Worm (Caenorhabditis elegans) whole organism, L4 larva: ENCODE data around the gene R08C7.5.
A peak's percentile ranks its signal among the peaks of the same experiment; 100 is the strongest.

Experiments used
- F26F4.8 ChIP-seq: fragments of 200-800 bp; sonication (Bioruptor generic); conservative IDR thresholded peaks from 2 replicates; pipeline ENCODE4 v1.3.6; 2022; ENCODE audit warnings: missing genetic modification characterization, missing compliant biosample characterization
- R02D3.7 ChIP-seq: fragments of 150-350 bp; sonication (generic microtip); optimal IDR thresholded peaks from 3 replicates; lab custom pipeline; 2014; ENCODE audit warnings: missing biosample characterization, missing genetic modification characterization
- Y48G9A.11 ChIP-seq: fragments of 200-800 bp; sonication (Bioruptor generic); IDR thresholded peaks from 2 replicates; pipeline ENCODE4 v1.3.6; 2022; ENCODE audit warnings: missing genetic modification reagents, missing genetic modification characterization, missing compliant biosample characterization
- Y75B8A.6 ChIP-seq: fragments of 200-800 bp; sonication (Bioruptor generic); IDR thresholded peaks from 2 replicates; pipeline ENCODE4 v1.3.6; 2022; ENCODE audit warnings: missing genetic modification reagents, missing genetic modification characterization, missing compliant biosample characterization
- ZK546.5 ChIP-seq, 2 experiments: sonication (generic microtip); optimal IDR thresholded peaks; 2 replicates each; lab custom pipeline; 2017; ENCODE audit warnings: missing biosample characterization in 2 of 2, missing genetic modification characterization in 2 of 2
- aly-2 ChIP-seq: sonication (generic microtip); optimal IDR thresholded peaks from 2 replicates; lab custom pipeline; 2018; ENCODE audit warnings: missing biosample characterization, missing genetic modification characterization
- ama-1 ChIP-seq: fragments of 150-350 bp; optimal IDR thresholded peaks from 2 replicates; lab custom pipeline; 2014; ENCODE audit warnings: inconsistent platforms, mixed read lengths
- ceh-28 ChIP-seq: fragments of 150-350 bp; optimal IDR thresholded peaks from 2 replicates; lab custom pipeline; 2014; ENCODE audit warnings: missing biosample characterization, missing genetic modification reagents, missing genetic modification characterization
- ceh-32 ChIP-seq: sonication (generic microtip); optimal IDR thresholded peaks from 2 replicates; lab custom pipeline; 2016; ENCODE audit warnings: mild to moderate bottlenecking, missing genetic modification characterization, missing compliant biosample characterization; ENCODE audit not compliant: poor library complexity
- ceh-44 ChIP-seq: fragments of 200-800 bp; sonication (Bioruptor generic); IDR thresholded peaks from 2 replicates; pipeline ENCODE4 v1.3.6; 2022; ENCODE audit warnings: missing genetic modification reagents, missing genetic modification characterization, missing compliant biosample characterization
- ceh-62 ChIP-seq: sonication (generic microtip); optimal IDR thresholded peaks from 2 replicates; lab custom pipeline; 2017; ENCODE audit warnings: missing biosample characterization, missing genetic modification characterization
- cey-2 ChIP-seq: sonication (generic microtip); optimal IDR thresholded peaks from 3 replicates; lab custom pipeline; 2017; ENCODE audit warnings: missing genetic modification characterization, mild to moderate bottlenecking, missing compliant biosample characterization, antibody characterized with exemption, borderline replicate concordance; ENCODE audit not compliant: insufficient read depth
- ctbp-1 ChIP-seq: fragments of 200-800 bp; sonication (Bioruptor generic); IDR thresholded peaks from 2 replicates; pipeline ENCODE4 v1.3.6; 2022; ENCODE audit warnings: missing genetic modification reagents, missing genetic modification characterization, missing compliant biosample characterization
- daf-12 ChIP-seq: fragments of 150-350 bp; optimal IDR thresholded peaks from 2 replicates; lab custom pipeline; 2014; ENCODE audit warnings: missing biosample characterization, missing genetic modification reagents, missing genetic modification characterization
- daf-19 ChIP-seq: fragments of 200-800 bp; sonication (Bioruptor generic); conservative IDR thresholded peaks from 2 replicates; pipeline ENCODE4 v1.3.6; 2022; ENCODE audit warnings: missing genetic modification characterization, missing compliant biosample characterization
- dmd-6 ChIP-seq: fragments of 200-800 bp; sonication (Bioruptor generic); IDR thresholded peaks from 2 replicates; pipeline ENCODE4 v1.3.6; 2022; ENCODE audit warnings: missing genetic modification reagents, missing genetic modification characterization, missing compliant biosample characterization
- dmd-9 ChIP-seq: fragments of 200-800 bp; sonication (Bioruptor generic); IDR thresholded peaks from 2 replicates; pipeline ENCODE4 v1.3.6; 2022; ENCODE audit warnings: missing genetic modification reagents, missing genetic modification characterization, missing compliant biosample characterization
- egl-43 ChIP-seq: fragments of 200-800 bp; sonication (Bioruptor generic); IDR thresholded peaks from 2 replicates; pipeline ENCODE4 v1.3.6; 2022; ENCODE audit warnings: missing genetic modification reagents, missing genetic modification characterization, missing compliant biosample characterization
- fkh-10 ChIP-seq: fragments of 150-350 bp; optimal IDR thresholded peaks from 2 replicates; lab custom pipeline; 2014; ENCODE audit warnings: missing biosample characterization, missing genetic modification reagents, missing genetic modification characterization
- hmg-1.1 ChIP-seq: fragments of 200-800 bp; sonication (Bioruptor generic); IDR thresholded peaks from 2 replicates; pipeline ENCODE4 v1.3.6; 2022; ENCODE audit warnings: missing genetic modification reagents, missing genetic modification characterization, missing compliant biosample characterization
- jun-1 ChIP-seq: fragments of 150-350 bp; optimal IDR thresholded peaks from 2 replicates; lab custom pipeline; 2014; ENCODE audit warnings: missing biosample characterization, missing genetic modification reagents, missing genetic modification characterization
- lim-7 ChIP-seq: fragments of 200-800 bp; sonication (Bioruptor generic); IDR thresholded peaks from 2 replicates; pipeline ENCODE4 v1.3.6; 2022; ENCODE audit warnings: missing genetic modification characterization, missing compliant biosample characterization
- lin-1 ChIP-seq: fragments of 200-800 bp; sonication (Bioruptor generic); IDR thresholded peaks from 2 replicates; pipeline ENCODE4 v1.3.6; 2022; ENCODE audit warnings: missing genetic modification reagents, missing genetic modification characterization, missing compliant biosample characterization
- lin-29 ChIP-seq: fragments of 200-800 bp; sonication (Bioruptor generic); IDR thresholded peaks from 2 replicates; pipeline ENCODE4 v1.3.6; 2022; ENCODE audit warnings: missing genetic modification reagents, missing genetic modification characterization, missing compliant biosample characterization
- lin-39 ChIP-seq: fragments of 150-350 bp; optimal IDR thresholded peaks from 2 replicates; lab custom pipeline; 2014; ENCODE audit warnings: missing biosample characterization, missing genetic modification reagents, missing genetic modification characterization
- madf-5 ChIP-seq, 2 experiments: fragments of 200-800 bp; sonication (Bioruptor generic); IDR thresholded peaks; 2 replicates each; pipeline ENCODE4 v1.3.6; 2022; ENCODE audit warnings: missing compliant biosample characterization in 2 of 2, missing genetic modification characterization in 2 of 2
- madf-9 ChIP-seq: fragments of 200-800 bp; sonication (Bioruptor generic); conservative IDR thresholded peaks from 2 replicates; pipeline ENCODE4 v1.3.6; 2022; ENCODE audit warnings: missing genetic modification reagents, missing genetic modification characterization, missing compliant biosample characterization
- mdt-29 ChIP-seq: fragments of 200-800 bp; sonication (Bioruptor generic); IDR thresholded peaks from 2 replicates; pipeline ENCODE4 v1.3.6; 2022; ENCODE audit warnings: missing genetic modification reagents, missing genetic modification characterization, missing compliant biosample characterization
- mep-1 ChIP-seq: fragments of 150-350 bp; sonication (generic microtip); optimal IDR thresholded peaks from 3 replicates; lab custom pipeline; 2014; ENCODE audit warnings: missing biosample characterization, missing genetic modification characterization
- mxl-2 ChIP-seq: fragments of 200-800 bp; sonication (Bioruptor generic); conservative IDR thresholded peaks from 2 replicates; pipeline ENCODE4 v1.3.6; 2022; ENCODE audit warnings: missing genetic modification reagents, missing genetic modification characterization, missing compliant biosample characterization
- nhr-102 ChIP-seq: sonication (generic microtip); optimal IDR thresholded peaks from 2 replicates; lab custom pipeline; 2016; ENCODE audit warnings: mild to moderate bottlenecking, missing genetic modification characterization, moderate library complexity, missing compliant biosample characterization
- nhr-11 ChIP-seq: fragments of 150-350 bp; optimal IDR thresholded peaks from 2 replicates; lab custom pipeline; 2014; ENCODE audit warnings: missing biosample characterization, missing genetic modification characterization
- nhr-111 ChIP-seq: fragments of 200-800 bp; sonication (Bioruptor generic); optimal IDR thresholded peaks from 2 replicates; lab custom pipeline; 2018; ENCODE audit warnings: mild to moderate bottlenecking, missing genetic modification characterization, missing compliant biosample characterization
- nhr-25 ChIP-seq: sonication (generic microtip); optimal IDR thresholded peaks from 2 replicates; lab custom pipeline; 2017; ENCODE audit warnings: missing genetic modification characterization, mild to moderate bottlenecking, missing compliant biosample characterization, antibody characterized with exemption, moderate library complexity, borderline replicate concordance; ENCODE audit not compliant: insufficient read depth
- nhr-48 ChIP-seq: sonication (generic microtip); optimal IDR thresholded peaks from 2 replicates; lab custom pipeline; 2016; ENCODE audit warnings: mild to moderate bottlenecking, missing genetic modification characterization, missing compliant biosample characterization
- nhr-76 ChIP-seq: fragments of 150-350 bp; optimal IDR thresholded peaks from 2 replicates; lab custom pipeline; 2014; ENCODE audit warnings: missing biosample characterization, missing genetic modification characterization
- nhr-77 ChIP-seq: fragments of 150-350 bp; optimal IDR thresholded peaks from 2 replicates; lab custom pipeline; 2014; ENCODE audit warnings: missing biosample characterization, missing genetic modification characterization
- snpc-1.2 ChIP-seq: fragments of 200-800 bp; sonication (Bioruptor generic); IDR thresholded peaks from 2 replicates; pipeline ENCODE4 v1.3.6; 2022; ENCODE audit warnings: missing genetic modification reagents, missing genetic modification characterization, missing compliant biosample characterization
- tra-1 ChIP-seq: fragments of 200-800 bp; sonication (Bioruptor generic); IDR thresholded peaks from 2 replicates; pipeline ENCODE4 v1.3.6; 2022; ENCODE audit warnings: missing genetic modification reagents, missing genetic modification characterization, missing compliant biosample characterization
- vab-7 ChIP-seq: fragments of 200-800 bp; sonication (Bioruptor generic); IDR thresholded peaks from 2 replicates; pipeline ENCODE4 v1.3.6; 2022; ENCODE audit warnings: missing genetic modification reagents, missing genetic modification characterization, missing compliant biosample characterization
- zag-1 ChIP-seq: fragments of 150-350 bp; optimal IDR thresholded peaks from 2 replicates; lab custom pipeline; 2014; ENCODE audit warnings: missing biosample characterization, missing genetic modification characterization
- zfp-3 ChIP-seq: fragments of 200-800 bp; sonication (Bioruptor generic); conservative IDR thresholded peaks from 2 replicates; pipeline ENCODE4 v1.3.6; 2022; ENCODE audit warnings: missing genetic modification reagents, missing genetic modification characterization, missing compliant biosample characterization
- zip-11 ChIP-seq: fragments of 200-800 bp; sonication (Bioruptor generic); IDR thresholded peaks from 2 replicates; pipeline ENCODE4 v1.3.6; 2022; ENCODE audit warnings: missing genetic modification characterization, missing compliant biosample characterization

The R08C7.5 gene

ce11 chrIV:4469770-4470709 is 40.0 kb downstream of the R08C7.5 start (continued):
- no peak for TF ChIP-seq ceh-32 (tag; lab: Kevin White, UChicago)
- no peak for TF ChIP-seq ceh-62 (tag; lab: Kevin White, UChicago)
- no peak for TF ChIP-seq snpc-1.2 (GFP tag; lab: Robert Waterston, UW)
- TF ChIP-seq lin-1 (GFP tag; lab: Robert Waterston, UW) = peak; percentile 25; the same call in 1 of the 2 replicates
- no peak for TF ChIP-seq ZK546.5 (tag; optimal IDR thresholded peaks at IDR 0.05; lab: Kevin White, UChicago)
- no peak; the same call in 1 of the 2 replicates for TF ChIP-seq mdt-29 (GFP tag; lab: Robert Waterston, UW)
- TF ChIP-seq cey-2 = no peak
- peak; percentile 78 for TF ChIP-seq mxl-2 (GFP tag; lab: Robert Waterston, UW)
- TF ChIP-seq F26F4.8 (GFP tag; lab: Robert Waterston, UW) = no peak
- no peak for TF ChIP-seq Y48G9A.11 (GFP tag; lab: Robert Waterston, UW)
- TF ChIP-seq nhr-77 (tag; lab: Kevin White, UChicago) = no peak
- no peak; the same call in none of the 2 replicates for TF ChIP-seq ctbp-1 (GFP tag; lab: Robert Waterston, UW)
- TF ChIP-seq madf-5 (GFP tag; IDR thresholded peaks at IDR 0.05; lab: Robert Waterston, UW) = 0 out of 4 replicates have a peak, but pooled peaks of 1 of the 2 experiments have one; percentile 35

DNA sequence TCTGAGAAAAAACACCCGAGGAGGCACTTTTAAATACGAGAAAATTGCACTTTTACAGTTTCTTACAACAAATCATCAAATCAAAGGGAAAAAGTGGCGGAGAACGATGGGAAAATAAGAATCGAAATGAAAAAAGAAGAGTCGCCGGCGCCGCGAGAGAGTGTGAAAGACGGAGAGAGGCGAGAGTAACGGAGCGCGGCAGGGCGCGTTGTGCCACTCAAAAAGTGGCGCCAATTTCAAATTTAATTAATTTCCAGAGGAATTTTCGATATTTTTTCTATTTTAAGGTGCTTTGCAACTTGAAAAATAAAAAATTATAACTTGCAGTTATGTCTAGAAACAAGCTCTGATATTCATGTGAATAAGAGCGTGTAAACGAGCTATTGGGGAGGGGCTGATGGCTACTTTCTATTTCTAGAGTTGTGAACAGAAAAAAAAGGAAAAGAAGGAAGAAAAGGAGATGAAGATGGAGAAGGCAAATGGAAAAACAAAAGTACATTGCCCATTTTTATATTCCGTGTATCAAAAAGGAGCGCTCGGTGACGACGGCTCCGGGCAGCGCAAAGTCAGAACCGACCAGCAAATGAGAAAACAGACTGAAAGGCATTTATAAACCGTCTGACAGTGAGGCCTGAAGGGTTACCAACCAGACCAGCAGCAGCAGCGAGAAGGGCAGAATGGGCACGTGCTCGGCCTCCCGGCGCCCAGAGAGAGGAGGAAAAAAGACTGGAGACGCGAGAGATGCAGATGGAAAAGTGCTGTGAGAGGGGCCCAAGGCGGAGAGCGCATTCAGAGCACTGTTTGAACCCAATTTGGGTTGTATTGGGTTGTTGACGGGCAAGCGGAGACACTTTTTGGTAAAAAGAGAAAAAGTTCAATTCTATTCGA is 41.1 kb downstream of the R08C7.5 start:
- 0 out of 2 replicates have a peak, but pooled peaks have one; percentile 39 for TF ChIP-seq tra-1 (GFP tag; lab: Robert Waterston, UW)
- no peak for TF ChIP-seq zip-11 (GFP tag; lab: Robert Waterston, UW)
- TF ChIP-seq lin-39 (tag; lab: Kevin White, UChicago) = no peak
- 0 out of 2 replicates have a peak, but pooled peaks have one; percentile 9 for TF ChIP-seq lin-29 (GFP tag; lab: Robert Waterston, UW)
- TF ChIP-seq F26F4.8 (GFP tag; lab: Robert Waterston, UW) = no peak
- peak; percentile 51 for TF ChIP-seq nhr-77 (tag; lab: Kevin White, UChicago)
- TF ChIP-seq nhr-11 = no peak
- TF ChIP-seq dmd-6 (GFP tag; lab: Robert Waterston, UW) = peak; percentile 45
- TF ChIP-seq daf-19 (GFP tag; lab: Robert Waterston, UW) = no peak
- TF ChIP-seq nhr-48 = no peak
- no peak for TF ChIP-seq dmd-9 (GFP tag; lab: Robert Waterston, UW)
- no peak for TF ChIP-seq nhr-111 (GFP tag; lab: Kevin White, UChicago)
- TF ChIP-seq R02D3.7 (tag; lab: Kevin White, UChicago) = no peak
- TF ChIP-seq ceh-44 (GFP tag; lab: Robert Waterston, UW) = no peak
- 0 out of 2 replicates have a peak, but pooled peaks have one; percentile 49 for TF ChIP-seq lin-1 (GFP tag; lab: Robert Waterston, UW)
- TF ChIP-seq zfp-3 (GFP tag; lab: Robert Waterston, UW) = no peak
- no peak for TF ChIP-seq vab-7 (GFP tag; lab: Robert Waterston, UW)
- peak; percentile 65; the same call in 1 of the 2 replicates for TF ChIP-seq mxl-2 (GFP tag; lab: Robert Waterston, UW)
- TF ChIP-seq jun-1 (tag; lab: Kevin White, UChicago) = no peak
- TF ChIP-seq mep-1 (tag; lab: Kevin White, UChicago) = peak; percentile 14
- peak; percentile 32 for TF ChIP-seq ama-1 (lab: Kevin White, UChicago)
- no peak for TF ChIP-seq zag-1 (tag; lab: Kevin White, UChicago)
- no peak for TF ChIP-seq fkh-10 (GFP tag; lab: Kevin White, UChicago)
- TF ChIP-seq ceh-28 (tag; lab: Kevin White, UChicago) = no peak
- TF ChIP-seq egl-43 = peak; percentile 59; the same call in 1 of the 2 replicates
- TF ChIP-seq nhr-76 (tag; lab: Kevin White, UChicago) = no peak
- 0 out of 2 replicates have a peak, but pooled peaks have one; percentile 30 for TF ChIP-seq madf-9 (GFP tag; lab: Robert Waterston, UW)
- TF ChIP-seq daf-12 = no peak
- 0 out of 4 replicates have a peak, but pooled peaks of 1 of the 2 experiments have one; percentile 5 for TF ChIP-seq madf-5 (GFP tag; IDR thresholded peaks at IDR 0.05; lab: Robert Waterston, UW)
- TF ChIP-seq nhr-25 (tag; lab: Kevin White, UChicago) = no peak
- peak; percentile 45; the same call in 1 of the 2 replicates for TF ChIP-seq lim-7 (GFP tag; lab: Robert Waterston, UW)
- TF ChIP-seq Y75B8A.6 (GFP tag; lab: Robert Waterston, UW) = no peak
- peak; percentile 66 for TF ChIP-seq hmg-1.1 (GFP tag; lab: Robert Waterston, UW)
- no peak for TF ChIP-seq aly-2
- TF ChIP-seq nhr-102 (tag; lab: Kevin White, UChicago) = no peak
